Fruit fly (Drosophila melanogaster) whole organism, embryonic: ENCODE results near the gene RhoGAP18B.

Experiments
- ATbp ChIP-seq: fragments of 200-800 bp; sonication (Bioruptor generic); optimal IDR thresholded peaks from 2 replicates; lab custom pipeline; 2017; ENCODE audit warnings: missing biosample characterization, mild to moderate bottlenecking, missing genetic modification characterization, missing genetic modification reagents
- Abd-B ChIP-seq: fragments of 200-800 bp; sonication (Bioruptor generic); optimal IDR thresholded peaks from 2 replicates; lab custom pipeline; 2018; ENCODE audit warnings: missing biosample characterization, mild to moderate bottlenecking, missing genetic modification characterization, moderate library complexity
- Antp ChIP-seq: fragments of 200-800 bp; sonication (Bioruptor generic); optimal IDR thresholded peaks from 3 replicates; lab custom pipeline; 2016; ENCODE audit warnings: missing biosample characterization, missing genetic modification characterization
- Blimp-1 ChIP-seq: fragments of 200-800 bp; sonication (Bioruptor generic); optimal IDR thresholded peaks from 3 replicates; lab custom pipeline; 2018; ENCODE audit warnings: missing biosample characterization, missing genetic modification characterization, mild to moderate bottlenecking, moderate library complexity, missing genetic modification reagents
- CG10431 ChIP-seq: fragments of 200-800 bp; sonication (Bioruptor generic); optimal IDR thresholded peaks from 3 replicates; lab custom pipeline; 2018; ENCODE audit warnings: missing biosample characterization, mild to moderate bottlenecking, missing genetic modification characterization
- CG10979 ChIP-seq: fragments of 200-800 bp; sonication (Bioruptor generic); optimal IDR thresholded peaks from 2 replicates; lab custom pipeline; 2018; ENCODE audit warnings: missing biosample characterization, mild to moderate bottlenecking, missing genetic modification characterization, moderate library complexity
- CG11504 ChIP-seq: fragments of 200-800 bp; sonication (Bioruptor generic); optimal IDR thresholded peaks from 3 replicates; lab custom pipeline; 2019; ENCODE audit warnings: missing biosample characterization, mild to moderate bottlenecking, missing genetic modification characterization, moderate library complexity
- CG13424 ChIP-seq: fragments of 200-800 bp; sonication (Bioruptor generic); optimal IDR thresholded peaks from 2 replicates; lab custom pipeline; 2019; ENCODE audit warnings: missing biosample characterization, mild to moderate bottlenecking, missing genetic modification characterization, moderate library complexity
- CG14860 ChIP-seq: fragments of 200-800 bp; sonication (Bioruptor generic); IDR thresholded peaks from 3 replicates; pipeline ENCODE4 v1.3.6; 2022; ENCODE audit warnings: missing biosample characterization, missing genetic modification characterization; ENCODE audit not compliant: partially characterized antibody
- CG17359 ChIP-seq: fragments of 200-800 bp; sonication (Bioruptor generic); optimal IDR thresholded peaks from 3 replicates; lab custom pipeline; 2018; ENCODE audit warnings: missing biosample characterization, mild to moderate bottlenecking, missing genetic modification characterization, moderate library complexity
- CG17361 ChIP-seq: fragments of 200-800 bp; sonication (Bioruptor generic); IDR thresholded peaks from 3 replicates; pipeline ENCODE4 v1.3.6; 2022; ENCODE audit warnings: missing biosample characterization, missing genetic modification characterization
- CG18011 ChIP-seq: fragments of 200-800 bp; sonication (Bioruptor generic); optimal IDR thresholded peaks from 2 replicates; lab custom pipeline; 2017; ENCODE audit warnings: missing biosample characterization, missing genetic modification characterization, mild to moderate bottlenecking, moderate library complexity, missing genotype
- CG18262 ChIP-seq: fragments of 200-800 bp; optimal IDR thresholded peaks from 3 replicates; lab custom pipeline; 2019; ENCODE audit warnings: missing biosample characterization, mild to moderate bottlenecking, missing genetic modification characterization, moderate library complexity
- CG2712 ChIP-seq: fragments of 200-800 bp; optimal IDR thresholded peaks from 3 replicates; lab custom pipeline; 2019; ENCODE audit warnings: missing biosample characterization, mild to moderate bottlenecking, missing genetic modification characterization, moderate library complexity
- CG30020 ChIP-seq: fragments of 200-800 bp; optimal IDR thresholded peaks from 2 replicates; lab custom pipeline; 2019; ENCODE audit warnings: missing biosample characterization, mild to moderate bottlenecking, missing genetic modification characterization, moderate library complexity
- CG30403 ChIP-seq: fragments of 200-800 bp; sonication (Bioruptor generic); optimal IDR thresholded peaks from 3 replicates; lab custom pipeline; 2016; ENCODE audit warnings: missing biosample characterization, missing genetic modification characterization
- CG4282 ChIP-seq: fragments of 200-800 bp; sonication (Bioruptor generic); optimal IDR thresholded peaks from 2 replicates; lab custom pipeline; 2016; ENCODE audit warnings: missing biosample characterization, missing genetic modification characterization
- CG7556 ChIP-seq: fragments of 200-800 bp; sonication (Bioruptor generic); optimal IDR thresholded peaks from 2 replicates; lab custom pipeline; 2017; ENCODE audit warnings: missing biosample characterization, mild to moderate bottlenecking, missing genetic modification characterization
- CG7839 ChIP-seq: fragments of 200-800 bp; sonication (Bioruptor generic); optimal IDR thresholded peaks from 3 replicates; lab custom pipeline; 2018; ENCODE audit warnings: missing biosample characterization, mild to moderate bottlenecking, missing genetic modification characterization, moderate library complexity
- CG8281 ChIP-seq: fragments of 200-800 bp; sonication (Bioruptor generic); optimal IDR thresholded peaks from 2 replicates; lab custom pipeline; 2018; ENCODE audit warnings: missing biosample characterization, mild to moderate bottlenecking, missing genetic modification characterization, moderate library complexity
- CG8924 ChIP-seq: fragments of 200-800 bp; optimal IDR thresholded peaks from 3 replicates; lab custom pipeline; 2019; ENCODE audit warnings: missing biosample characterization, mild to moderate bottlenecking, missing genetic modification characterization, moderate library complexity
- Drgx ChIP-seq: fragments of 200-800 bp; sonication (Bioruptor generic); IDR thresholded peaks from 2 replicates; pipeline ENCODE4 v1.3.6; 2022; ENCODE audit warnings: missing biosample characterization, missing genetic modification characterization
- Eip74EF ChIP-seq, 2 experiments: fragments of 200-800 bp in 1 of 2; fragments of >200 bp in 1 of 2; sonication (Bioruptor generic) in 1 of 2; optimal IDR thresholded peaks; 2 replicates each; lab custom pipeline; 2017 to 2019; ENCODE audit warnings: missing biosample characterization in 2 of 2, missing genetic modification characterization in 2 of 2, mild to moderate bottlenecking in 1 of 2, moderate library complexity in 1 of 2
- Ets65A ChIP-seq: fragments of 200-800 bp; sonication (Bioruptor generic); peaks from one replicate; lab custom pipeline; 2016; ENCODE audit warnings: missing biosample characterization, missing genetic modification characterization
- Med ChIP-seq: fragments of 200-800 bp; sonication (Bioruptor generic); peaks from one replicate; lab custom pipeline; 2016; ENCODE audit warnings: missing biosample characterization, missing genetic modification characterization, mild to moderate bottlenecking, inconsistent platforms, moderate library complexity
- Oli ChIP-seq: fragments of 200-800 bp; sonication (Bioruptor generic); optimal IDR thresholded peaks from 2 replicates; lab custom pipeline; 2018; ENCODE audit warnings: missing biosample characterization, mild to moderate bottlenecking, missing genetic modification characterization, moderate library complexity
- Ptx1 ChIP-seq: fragments of 200-800 bp; sonication (Bioruptor generic); IDR thresholded peaks from 2 replicates; pipeline ENCODE4 v1.3.6; 2022; ENCODE audit warnings: missing biosample characterization, missing genetic modification characterization
- Side ChIP-seq: fragments of 200-800 bp; sonication (Bioruptor generic); optimal IDR thresholded peaks from 2 replicates; lab custom pipeline; 2016; ENCODE audit warnings: missing biosample characterization, missing genetic modification characterization
- Sox100B ChIP-seq: fragments of 200-800 bp; sonication (Bioruptor generic); optimal IDR thresholded peaks from 3 replicates; lab custom pipeline; 2018; ENCODE audit warnings: missing biosample characterization, mild to moderate bottlenecking, missing genetic modification characterization
- Sox102F ChIP-seq: fragments of 200-800 bp; sonication (Bioruptor generic); optimal IDR thresholded peaks from 2 replicates; lab custom pipeline; 2018; ENCODE audit warnings: missing biosample characterization, mild to moderate bottlenecking, missing genetic modification characterization, moderate library complexity
- Stat92E ChIP-seq, 3 experiments: fragments of >200 bp in 2 of 3; fragments of 200-800 bp in 1 of 3; sonication (Bioruptor generic) in 1 of 3; optimal IDR thresholded peaks; 2 replicates each; lab custom pipeline; 2017 to 2019; ENCODE audit warnings: missing biosample characterization in 3 of 3, missing genetic modification characterization in 3 of 3, mild to moderate bottlenecking in 1 of 3, moderate library complexity in 1 of 3
- bbx ChIP-seq: fragments of 200-800 bp; sonication (Bioruptor generic); IDR thresholded peaks from 2 replicates; pipeline ENCODE4 v1.3.6; 2022; ENCODE audit warnings: missing biosample characterization, missing genetic modification characterization; ENCODE audit not compliant: partially characterized antibody
- dmrt99B ChIP-seq: fragments of 200-800 bp; sonication (Bioruptor generic); optimal IDR thresholded peaks from 2 replicates; lab custom pipeline; 2018; ENCODE audit warnings: missing biosample characterization, mild to moderate bottlenecking, missing genetic modification characterization, moderate library complexity
- grau ChIP-seq: fragments of 200-800 bp; optimal IDR thresholded peaks from 3 replicates; lab custom pipeline; 2019; ENCODE audit warnings: missing biosample characterization, mild to moderate bottlenecking, missing genetic modification characterization, moderate library complexity
- nmo ChIP-seq: fragments of 200-800 bp; sonication (Bioruptor generic); optimal IDR thresholded peaks from 2 replicates; lab custom pipeline; 2018; ENCODE audit warnings: missing biosample characterization, mild to moderate bottlenecking, missing genetic modification characterization, moderate library complexity
- sens ChIP-seq: fragments of 200-800 bp; sonication (Bioruptor generic); peaks from one replicate; lab custom pipeline; 2016; ENCODE audit warnings: missing biosample characterization, missing genetic modification characterization
- shn ChIP-seq: fragments of 200-800 bp; sonication (Bioruptor generic); optimal IDR thresholded peaks from 3 replicates; lab custom pipeline; 2016; ENCODE audit warnings: missing biosample characterization, missing genetic modification characterization
- sisA ChIP-seq: fragments of 200-800 bp; sonication (Bioruptor generic); IDR thresholded peaks from 2 replicates; pipeline ENCODE4 v1.3.6; 2022; ENCODE audit warnings: missing biosample characterization, missing genetic modification characterization
- tgo ChIP-seq: fragments of 200-800 bp; sonication (Bioruptor generic); IDR thresholded peaks from 3 replicates; pipeline ENCODE4 v1.3.6; 2022; ENCODE audit warnings: missing biosample characterization, missing genetic modification characterization

Gene RhoGAP18B

dm6 chrX:19144785-19145422 lies 22.0 kb downstream of the RhoGAP18B start (continued):
- TF ChIP-seq CG30020 (no peak), CG10979 (tag; lab: Kevin White, UChicago) (peak; percentile 13), ATbp (GFP tag; lab: Kevin White, UChicago) (peak; percentile 22), CG8924 (tag; lab: Kevin White, UChicago) (peak; percentile 7), CG13424 (tag; lab: Kevin White, UChicago) (peak; percentile 36), Sox100B (peak; percentile 36), grau (tag; lab: Kevin White, UChicago) (peak; percentile 22), dmrt99B (peak; percentile 47), CG14860 (no peak), Ets65A (peak; percentile 81), Abd-B (GFP tag; lab: Kevin White, UChicago) (peak; percentile 13), tgo (no peak), sisA (GFP tag; lab: Robert Waterston, UW) (0 out of 2 replicates have a peak, but pooled peaks have one; percentile 6), Sox102F (GFP tag; lab: Kevin White, UChicago) (peak; percentile 19), CG7556 (peak; percentile 1), CG18262 (peak; percentile 29), CG30403 (peak; percentile 11), bbx (GFP tag; lab: Robert Waterston, UW) (no peak), Antp (GFP tag; lab: Kevin White, UChicago) (no peak), Eip74EF (GFP tag; optimal IDR thresholded peaks at IDR 0.05; lab: Kevin White, UChicago) (peak in 1 of 2 experiments; percentile 14), Side (no peak), Stat92E (GFP tag; optimal IDR thresholded peaks at IDR 0.05; lab: Kevin White, UChicago) (peak in 1 of 3 experiments; percentile 37), CG8281 (tag; lab: Kevin White, UChicago) (peak; percentile 31), CG18011 (GFP tag; lab: Kevin White, UChicago) (no peak), Med (peak; percentile 76), CG17361 (peak; percentile 45; the same call in 2 of the 3 replicates), Oli (tag; lab: Kevin White, UChicago) (peak; percentile 24), Ptx1 (GFP tag; lab: Robert Waterston, UW) (0 out of 2 replicates have a peak, but pooled peaks have one; percentile 8), nmo (GFP tag; lab: Kevin White, UChicago) (peak; percentile 32), CG4282 (GFP tag; lab: Kevin White, UChicago) (no peak), CG11504 (tag; lab: Kevin White, UChicago) (peak; percentile 57), Drgx (GFP tag; lab: Robert Waterston, UW) (peak; percentile 52; the same call in 1 of the 2 replicates), CG10431 (no peak), CG7839 (peak; percentile 42), Blimp-1 (GFP tag; lab: Kevin White, UChicago) (peak; percentile 21), CG17359 (tag; lab: Kevin White, UChicago) (peak; percentile 3), CG2712 (peak; percentile 22)

dm6 chrX:19135768-19136167 lies 31.1 kb downstream of the RhoGAP18B start, which contains the start of gene Obp18a:
Obp18a (minus strand) TSS chrX:19135868.
- TF ChIP-seq Med (peak; percentile 24), shn (GFP tag; lab: Kevin White, UChicago) (no peak), sens (GFP tag; lab: Kevin White, UChicago) (peak; percentile 26)
